Worm (Caenorhabditis elegans) whole organism, L3 larva: ENCODE data around the gene Y32B12A.5.

Experiments
- R02D3.7 ChIP-seq: fragments of 150-350 bp; optimal IDR thresholded peaks from 2 replicates; lab custom pipeline; 2014; ENCODE audit warnings: missing biosample characterization, missing genetic modification characterization
- ZK546.5 ChIP-seq: sonication (generic microtip); optimal IDR thresholded peaks from 2 replicates; lab custom pipeline; 2017; ENCODE audit warnings: missing biosample characterization, missing genetic modification characterization
- aly-2 ChIP-seq: fragments of 150-350 bp; optimal IDR thresholded peaks from 2 replicates; lab custom pipeline; 2014; ENCODE audit warnings: missing biosample characterization, missing genetic modification characterization
- ceh-16 ChIP-seq: sonication (generic microtip); optimal IDR thresholded peaks from 2 replicates; lab custom pipeline; 2017; ENCODE audit warnings: missing biosample characterization, missing genetic modification characterization
- ceh-28 ChIP-seq: fragments of 150-350 bp; optimal IDR thresholded peaks from 2 replicates; lab custom pipeline; 2014; ENCODE audit warnings: missing biosample characterization, missing genetic modification reagents, missing genetic modification characterization
- ceh-82 ChIP-seq: fragments of 150-350 bp; optimal IDR thresholded peaks from 2 replicates; lab custom pipeline; 2014; ENCODE audit warnings: missing biosample characterization, missing genetic modification characterization
- ceh-9 ChIP-seq: sonication (generic microtip); optimal IDR thresholded peaks from 2 replicates; lab custom pipeline; 2018; ENCODE audit warnings: missing biosample characterization, missing genetic modification characterization
- daf-12 ChIP-seq: fragments of 150-350 bp; optimal IDR thresholded peaks from 2 replicates; lab custom pipeline; 2014; ENCODE audit warnings: missing biosample characterization, missing genetic modification reagents, missing genetic modification characterization
- egl-27 ChIP-seq: sonication (generic microtip); optimal IDR thresholded peaks from 4 replicates; lab custom pipeline; 2017; ENCODE audit warnings: missing biosample characterization, missing genetic modification reagents, missing genetic modification characterization
- egl-5 ChIP-seq: fragments of 150-350 bp; optimal IDR thresholded peaks from 2 replicates; lab custom pipeline; 2017; ENCODE audit warnings: missing biosample characterization, missing genetic modification reagents, missing genetic modification characterization, inconsistent platforms
- elt-1 ChIP-seq: fragments of 150-350 bp; optimal IDR thresholded peaks from 2 replicates; lab custom pipeline; 2014; ENCODE audit warnings: missing biosample characterization, missing genetic modification characterization
- elt-2 ChIP-seq: sonication (generic microtip); optimal IDR thresholded peaks from 2 replicates; lab custom pipeline; 2016; ENCODE audit warnings: missing genetic modification reagents, mild to moderate bottlenecking, missing genetic modification characterization, missing compliant biosample characterization
- elt-3 ChIP-seq, 3 experiments: fragments of 150-350 bp in 1 of 3; sonication (generic microtip) in 2 of 3; optimal IDR thresholded peaks; 2 replicates in 2 of 3; 4 replicates in 1 of 3; lab custom pipeline; 2014 to 2017; ENCODE audit warnings: missing biosample characterization in 3 of 3, missing genetic modification characterization in 3 of 3
- eor-1 ChIP-seq, 2 experiments: fragments of 150-350 bp; optimal IDR thresholded peaks; 2 replicates each; lab custom pipeline; 2014 to 2018; ENCODE audit warnings: missing biosample characterization in 2 of 2, missing genetic modification characterization in 2 of 2
- fkh-10 ChIP-seq: sonication (generic microtip); optimal IDR thresholded peaks from 2 replicates; lab custom pipeline; 2017; ENCODE audit warnings: missing biosample characterization, missing genetic modification reagents, missing genetic modification characterization
- fkh-2 ChIP-seq: fragments of 150-350 bp; optimal IDR thresholded peaks from 2 replicates; lab custom pipeline; 2014; ENCODE audit warnings: missing biosample characterization, missing genetic modification reagents, missing genetic modification characterization
- fos-1 ChIP-seq: fragments of 150-350 bp; optimal IDR thresholded peaks from 2 replicates; lab custom pipeline; 2014; ENCODE audit warnings: missing biosample characterization, missing genetic modification characterization
- hmg-11 ChIP-seq: sonication (generic microtip); optimal IDR thresholded peaks from 2 replicates; lab custom pipeline; 2016; ENCODE audit warnings: missing genetic modification characterization, missing compliant biosample characterization
- jun-1 ChIP-seq: fragments of 150-350 bp; optimal IDR thresholded peaks from 2 replicates; lab custom pipeline; 2014; ENCODE audit warnings: missing biosample characterization, missing genetic modification reagents, missing genetic modification characterization
- lin-15B ChIP-seq: fragments of 150-350 bp; optimal IDR thresholded peaks from 2 replicates; lab custom pipeline; 2014; ENCODE audit warnings: missing biosample characterization, missing genetic modification characterization
- lin-39 ChIP-seq: fragments of 150-350 bp; optimal IDR thresholded peaks from 2 replicates; lab custom pipeline; 2018; ENCODE audit warnings: missing biosample characterization, missing genetic modification reagents, missing genetic modification characterization
- lsy-12 ChIP-seq: sonication (generic microtip); optimal IDR thresholded peaks from 2 replicates; lab custom pipeline; 2016; ENCODE audit warnings: mild to moderate bottlenecking, missing genetic modification characterization, missing compliant biosample characterization
- mdl-1 ChIP-seq: fragments of 150-350 bp; optimal IDR thresholded peaks from 2 replicates; lab custom pipeline; 2014; ENCODE audit warnings: missing biosample characterization, missing genetic modification characterization
- mml-1 ChIP-seq: fragments of 150-350 bp; sonication (generic microtip); optimal IDR thresholded peaks from 3 replicates; lab custom pipeline; 2014; ENCODE audit warnings: missing biosample characterization, missing genetic modification characterization
- nfya-1 ChIP-seq: sonication (generic microtip); optimal IDR thresholded peaks from 2 replicates; lab custom pipeline; 2017; ENCODE audit warnings: missing genetic modification characterization, mild to moderate bottlenecking, missing compliant biosample characterization, antibody characterized with exemption, moderate library complexity; ENCODE audit not compliant: insufficient read depth
- nhr-11 ChIP-seq: fragments of 150-350 bp; optimal IDR thresholded peaks from 2 replicates; lab custom pipeline; 2014; ENCODE audit warnings: missing biosample characterization, missing genetic modification characterization
- nhr-237 ChIP-seq: fragments of 150-350 bp; optimal IDR thresholded peaks from 2 replicates; lab custom pipeline; 2014; ENCODE audit warnings: missing biosample characterization, missing genetic modification characterization
- nhr-43 ChIP-seq: sonication (generic microtip); optimal IDR thresholded peaks from 2 replicates; lab custom pipeline; 2016; ENCODE audit warnings: mild to moderate bottlenecking, missing genetic modification characterization, missing compliant biosample characterization; ENCODE audit not compliant: poor library complexity, severe bottlenecking
- nhr-67 ChIP-seq: fragments of 150-350 bp; optimal IDR thresholded peaks from 2 replicates; lab custom pipeline; 2014; ENCODE audit warnings: missing biosample characterization, missing genetic modification characterization
- nhr-76 ChIP-seq: fragments of 150-350 bp; sonication (generic microtip); optimal IDR thresholded peaks from 5 replicates; lab custom pipeline; 2014; ENCODE audit warnings: missing biosample characterization, missing genetic modification characterization
- nhr-77 ChIP-seq: fragments of 150-350 bp; optimal IDR thresholded peaks from 2 replicates; lab custom pipeline; 2014; ENCODE audit warnings: missing biosample characterization, missing genetic modification characterization
- pha-4 ChIP-seq: fragments of 150-350 bp; optimal IDR thresholded peaks from 2 replicates; lab custom pipeline; 2014; ENCODE audit warnings: missing biosample characterization, missing genetic modification reagents, missing genetic modification characterization
- sea-2 ChIP-seq: fragments of 150-350 bp; sonication (generic microtip); optimal IDR thresholded peaks from 4 replicates; lab custom pipeline; 2014; ENCODE audit warnings: missing biosample characterization, missing genetic modification reagents, missing genetic modification characterization
- skn-1 ChIP-seq: fragments of 150-350 bp; optimal IDR thresholded peaks from 2 replicates; lab custom pipeline; 2014; ENCODE audit warnings: missing biosample characterization, missing genetic modification characterization
- snpc-4 ChIP-seq: fragments of 150-350 bp; optimal IDR thresholded peaks from 2 replicates; lab custom pipeline; 2014; ENCODE audit warnings: missing biosample characterization, missing genetic modification characterization
- tbx-2 ChIP-seq: sonication (generic microtip); optimal IDR thresholded peaks from 2 replicates; lab custom pipeline; 2016; ENCODE audit warnings: mild to moderate bottlenecking, missing genetic modification characterization, missing compliant biosample characterization
- unc-62 ChIP-seq: fragments of 150-350 bp; sonication (generic microtip); optimal IDR thresholded peaks from 4 replicates; lab custom pipeline; 2014; ENCODE audit warnings: missing biosample characterization, missing genetic modification reagents, missing genetic modification characterization
- zag-1 ChIP-seq: fragments of 150-350 bp; optimal IDR thresholded peaks from 2 replicates; lab custom pipeline; 2014; ENCODE audit warnings: missing biosample characterization, missing genetic modification characterization
- ztf-11 ChIP-seq: fragments of 150-350 bp; optimal IDR thresholded peaks from 2 replicates; lab custom pipeline; 2014; ENCODE audit warnings: missing biosample characterization, missing genetic modification characterization

Y32B12A.5 gene

DNA sequence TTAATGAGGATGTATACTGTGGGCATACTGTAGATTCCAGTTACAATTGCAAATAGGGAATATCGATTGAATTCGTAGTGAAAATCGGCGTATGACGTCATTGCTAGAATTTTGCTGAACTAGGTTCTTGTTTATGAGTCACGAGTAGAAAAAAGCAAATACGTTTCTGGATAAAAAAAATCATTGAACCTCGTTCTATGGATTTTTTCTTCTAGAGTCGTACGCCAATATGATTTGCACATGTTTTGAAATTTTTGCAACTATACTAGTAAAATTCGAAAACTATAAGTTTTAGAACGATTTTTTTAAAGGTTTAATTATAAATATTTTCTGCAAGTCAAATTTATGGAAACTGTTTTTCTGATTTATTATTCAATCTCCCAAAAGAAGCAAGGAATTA is 19.5 kb downstream of the Y32B12A.5 start, which contains the start of gene sru-44:
Gene sru-44 (minus strand): TSS at position 101 of the 400 bp plus-strand sequence.
- no peak for TF ChIP-seq fos-1 (tag; lab: Kevin White, UChicago)
- TF ChIP-seq hmg-11 (tag; lab: Kevin White, UChicago) = no peak
- no peak for TF ChIP-seq elt-1 (tag; lab: Kevin White, UChicago)
- TF ChIP-seq R02D3.7 (tag; lab: Kevin White, UChicago) = no peak

DNA sequence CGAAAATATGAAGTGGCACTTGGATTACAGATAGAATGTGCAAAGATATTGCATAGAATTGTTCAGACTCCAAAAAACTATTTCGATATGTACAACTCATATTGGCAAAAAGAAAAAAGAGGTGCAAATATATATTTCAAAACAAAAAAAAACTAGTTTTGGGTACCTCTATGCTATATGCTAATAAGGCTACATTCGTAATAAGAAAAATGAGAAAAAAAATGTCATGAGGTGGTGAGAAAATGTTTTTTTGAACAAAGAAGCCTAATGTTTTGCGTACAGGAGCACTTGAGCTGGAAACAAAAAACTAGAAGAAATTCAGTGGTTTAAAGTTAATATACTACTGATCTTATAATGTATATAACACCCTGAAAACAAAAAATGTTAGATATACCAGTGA is 26.5 kb downstream of the Y32B12A.5 start, which contains the start of gene srh-142:
Gene srh-142 (minus strand): TSS at position 101 of the 400 bp plus-strand sequence.
- TF ChIP-seq ceh-9 (tag; lab: Kevin White, UChicago) (no peak), skn-1 (tag; lab: Kevin White, UChicago) (no peak), nhr-67 (no peak), aly-2 (no peak), ztf-11 (tag; lab: Kevin White, UChicago) (no peak), fkh-10 (no peak), hmg-11 (tag; lab: Kevin White, UChicago) (no peak), ceh-16 (tag; lab: Kevin White, UChicago) (no peak), egl-27 (no peak), elt-1 (tag; lab: Kevin White, UChicago) (no peak), R02D3.7 (tag; lab: Kevin White, UChicago) (no peak), lsy-12 (tag; lab: Kevin White, UChicago) (no peak), lin-15B (tag; lab: Kevin White, UChicago) (no peak), mml-1 (no peak), nhr-237 (no peak), snpc-4 (tag; lab: Kevin White, UChicago) (no peak), elt-3 (tag; optimal IDR thresholded peaks at IDR 0.05; lab: Kevin White, UChicago) (no peak), egl-5 (tag; lab: Kevin White, UChicago) (no peak), jun-1 (tag; lab: Kevin White, UChicago) (no peak)

DNA sequence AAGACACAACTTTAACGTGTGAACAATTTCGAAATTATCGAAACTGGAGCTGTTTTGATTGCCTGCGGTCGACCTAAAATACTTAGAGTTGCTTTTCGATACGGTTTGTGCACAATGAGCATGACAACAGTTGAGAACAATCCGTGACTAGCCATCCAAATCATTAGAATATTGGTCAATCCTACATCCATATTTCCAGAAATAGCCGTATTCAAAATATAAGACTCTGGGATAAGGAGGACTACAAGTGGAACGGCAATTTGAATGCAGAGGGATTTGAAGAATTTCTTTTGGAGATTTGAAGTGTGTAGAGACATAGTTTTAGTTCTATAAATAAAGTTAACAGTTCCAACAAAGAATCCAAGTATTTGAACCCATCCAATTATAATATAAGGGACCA is 28.0 kb downstream of the Y32B12A.5 start:
- TF ChIP-seq eor-1 (tag; optimal IDR thresholded peaks at IDR 0.05; lab: Kevin White, UChicago) = no peak
- no peak for TF ChIP-seq mml-1
- TF ChIP-seq ztf-11 (tag; lab: Kevin White, UChicago) = no peak
- TF ChIP-seq unc-62 (GFP tag; lab: Kevin White, UChicago) = no peak
- no peak for TF ChIP-seq egl-5 (tag; lab: Kevin White, UChicago)
- TF ChIP-seq tbx-2 = no peak
- no peak for TF ChIP-seq daf-12
- TF ChIP-seq ceh-82 (tag; lab: Kevin White, UChicago) = no peak
- TF ChIP-seq skn-1 (tag; lab: Kevin White, UChicago) = no peak
- TF ChIP-seq nhr-11 (tag; lab: Kevin White, UChicago) = no peak
- no peak for TF ChIP-seq aly-2
- no peak for TF ChIP-seq ceh-28 (tag; lab: Kevin White, UChicago)
- no peak for TF ChIP-seq lin-39 (tag; lab: Kevin White, UChicago)
- no peak for TF ChIP-seq nhr-76 (tag; lab: Kevin White, UChicago)
- TF ChIP-seq pha-4 (tag; lab: Kevin White, UChicago) = no peak
- no peak for TF ChIP-seq nfya-1 (tag; lab: Kevin White, UChicago)
- no peak for TF ChIP-seq nhr-77
- no peak for TF ChIP-seq mdl-1 (tag; lab: Kevin White, UChicago)
- TF ChIP-seq nhr-237 = no peak

DNA sequence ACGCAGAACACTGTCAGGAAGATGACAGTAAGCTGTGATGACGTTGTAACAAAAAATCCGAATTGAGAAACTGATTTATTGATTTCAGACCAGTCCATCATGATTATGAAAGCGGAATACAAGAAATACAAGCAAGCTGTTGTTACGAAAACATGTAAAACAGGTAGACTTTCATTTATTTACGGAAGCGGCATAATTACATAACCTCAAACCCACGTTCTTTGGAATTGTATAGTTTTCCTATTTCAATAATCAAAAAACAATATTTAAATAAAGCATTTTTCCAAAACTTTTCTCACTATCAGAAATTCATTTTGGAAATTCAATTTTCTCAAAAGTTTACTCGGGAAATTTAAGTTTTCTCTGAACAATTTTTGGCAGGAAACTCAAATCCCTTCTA is 28.7 kb downstream of the Y32B12A.5 start, which contains the start of gene str-15:
Gene str-15 (minus strand): TSS at position 101 of the 400 bp plus-strand sequence.
- no peak for TF ChIP-seq pha-4 (tag; lab: Kevin White, UChicago)
- no peak for TF ChIP-seq nhr-77
- no peak for TF ChIP-seq egl-5 (tag; lab: Kevin White, UChicago)
- no peak for TF ChIP-seq ceh-16 (tag; lab: Kevin White, UChicago)
- TF ChIP-seq nhr-43 (tag; lab: Kevin White, UChicago) = no peak
- no peak for TF ChIP-seq zag-1
- TF ChIP-seq sea-2 = no peak
- TF ChIP-seq fkh-10 = no peak
- no peak for TF ChIP-seq nhr-11 (tag; lab: Kevin White, UChicago)
- no peak for TF ChIP-seq lsy-12 (tag; lab: Kevin White, UChicago)
- TF ChIP-seq snpc-4 (tag; lab: Kevin White, UChicago) = no peak
- TF ChIP-seq skn-1 (tag; lab: Kevin White, UChicago) = no peak
- TF ChIP-seq lin-39 (tag; lab: Kevin White, UChicago) = no peak
- no peak for TF ChIP-seq elt-2
- TF ChIP-seq fkh-2 (tag; lab: Kevin White, UChicago) = no peak
- TF ChIP-seq ztf-11 (tag; lab: Kevin White, UChicago) = no peak
- TF ChIP-seq ZK546.5 = no peak
- TF ChIP-seq eor-1 (tag; optimal IDR thresholded peaks at IDR 0.05; lab: Kevin White, UChicago) = no peak
- TF ChIP-seq nhr-67 = no peak
- TF ChIP-seq nfya-1 (tag; lab: Kevin White, UChicago) = no peak
